Fruit fly (Drosophila melanogaster): ENCODE results near the gene bgm.

Gene bgm

dm6 chr2L:14022130-14022735 lies 9.4 kb downstream of the bgm start (continued):
- TF ChIP-seq ken (GFP tag; IDR thresholded peaks at IDR 0.05) (peak; percentile 50; the same call in 2 of the 3 replicates), Asciz (GFP tag; optimal IDR thresholded peaks at IDR 0.05) (peak; percentile 95), so (GFP tag; IDR thresholded peaks at IDR 0.05) (peak; percentile 89), CG15601 (tag; optimal IDR thresholded peaks at IDR 0.05) (peak; percentile 96), CG16863 (GFP tag; optimal IDR thresholded peaks at IDR 0.05) (peak; percentile 0), ranshi (GFP tag; IDR thresholded peaks at IDR 0.05) (peak; percentile 94), CTCF (GFP tag; optimal IDR thresholded peaks at IDR 0.05) (peak; percentile 44), CG14860 (GFP tag; IDR thresholded peaks at IDR 0.05; ENCODE audit: partially characterized antibody) (no peak), CG6813 (GFP tag; optimal IDR thresholded peaks at IDR 0.05) (peak; percentile 90), slp2 (GFP tag; optimal IDR thresholded peaks at IDR 0.05) (peak; percentile 8), E2f2 (GFP tag; IDR thresholded peaks at IDR 0.05) (peak; percentile 69), Ets65A (GFP tag) (no peak), Neu2 (GFP tag; optimal IDR thresholded peaks at IDR 0.05; ENCODE audit: borderline replicate concordance) (no peak), CG11723 (GFP tag; optimal IDR thresholded peaks at IDR 0.05) (peak; percentile 77), gt (GFP tag; IDR thresholded peaks at IDR 0.05) (peak; percentile 79), CG10267 (tag; optimal IDR thresholded peaks at IDR 0.05) (peak; percentile 88), Abd-B (GFP tag; optimal IDR thresholded peaks at IDR 0.05) (peak; percentile 83), CG9215 (GFP tag; IDR thresholded peaks at IDR 0.05) (peak; percentile 92), NC2α (GFP tag; optimal IDR thresholded peaks at IDR 0.05) (no peak), CG4360 (GFP tag; IDR thresholded peaks at IDR 0.05) (peak; percentile 95), stwl (tag; optimal IDR thresholded peaks at IDR 0.05) (peak; percentile 14), abd-A (tag; optimal IDR thresholded peaks at IDR 0.05) (peak; percentile 46), z (GFP tag; IDR thresholded peaks at IDR 0.05) (no peak), CG12236 (GFP tag; optimal IDR thresholded peaks at IDR 0.05) (no peak), CG11398 (GFP tag; optimal IDR thresholded peaks at IDR 0.05) (peak; percentile 23), crol (GFP tag; IDR thresholded peaks at IDR 0.05) (no peak), bigmax (GFP tag; optimal IDR thresholded peaks at IDR 0.05) (no peak), Adf1 (GFP tag; IDR thresholded peaks at IDR 0.05) (peak; percentile 78; the same call in 1 of the 2 replicates), fd102C (GFP tag; optimal IDR thresholded peaks at IDR 0.05) (no peak), repo (GFP tag; optimal IDR thresholded peaks at IDR 0.05) (peak; percentile 36), CG16779 (GFP tag; IDR thresholded peaks at IDR 0.05) (no peak), mam (GFP tag; optimal IDR thresholded peaks at IDR 0.05) (peak; percentile 62), Oli (tag; optimal IDR thresholded peaks at IDR 0.05) (peak; percentile 96), CG8924 (tag; optimal IDR thresholded peaks at IDR 0.05) (peak; percentile 98), Gsc (GFP tag; IDR thresholded peaks at IDR 0.05) (peak; percentile 49), Sox102F (GFP tag; optimal IDR thresholded peaks at IDR 0.05) (peak; percentile 97), CG14441 (GFP tag; IDR thresholded peaks at IDR 0.05) (peak; percentile 93), p53 (GFP tag; optimal IDR thresholded peaks at IDR 0.05) (peak; percentile 23), Rfx (GFP tag; IDR thresholded peaks at IDR 0.05) (peak; percentile 94), CG7786 (GFP tag; optimal IDR thresholded peaks at IDR 0.05) (peak; percentile 7), dmrt11E (tag; optimal IDR thresholded peaks at IDR 0.05) (peak; percentile 95), chif (GFP tag; optimal IDR thresholded peaks at IDR 0.05) (peak; percentile 51 to 53), E2f1 (GFP tag; IDR thresholded peaks at IDR 0.05) (peak; percentile 92), CG18764 (GFP tag; optimal IDR thresholded peaks at IDR 0.05) (peak; percentile 77), Hsf (GFP tag; optimal IDR thresholded peaks at IDR 0.05) (peak; percentile 51), salm (tag; optimal IDR thresholded peaks at IDR 0.05) (peak; percentile 95), hth (optimal IDR thresholded peaks at IDR 0.05) (no peak), CG13894 (tag; optimal IDR thresholded peaks at IDR 0.05) (peak; percentile 84), Dll (GFP tag; IDR thresholded peaks at IDR 0.05; ENCODE audit: partially characterized antibody) (no peak), Ada2b (GFP tag; IDR thresholded peaks at IDR 0.05) (peak; percentile 87), CG30403 (GFP tag; optimal IDR thresholded peaks at IDR 0.05) (peak; percentile 89), CG3726 (GFP tag; IDR thresholded peaks at IDR 0.05) (peak; percentile 73)

Measured in whole organism, embryonic.